Worm (Caenorhabditis elegans): ENCODE results near the gene mrpl-42.

mrpl-42 gene

ce11 chrIV:9121545-9121944, 27.3 kb upstream of the mrpl-42 start:
- TF ChIP-seq ref-2 (tag; optimal IDR thresholded peaks at IDR 0.05) (peak; percentile 31), rnt-1 (tag; optimal IDR thresholded peaks at IDR 0.05) (peak; percentile 11), hlh-13 (GFP tag; optimal IDR thresholded peaks at IDR 0.05) (no peak), ceh-18 (tag; optimal IDR thresholded peaks at IDR 0.05) (peak; percentile 25), unc-55 (GFP tag; optimal IDR thresholded peaks at IDR 0.05) (peak; percentile 9), pat-9 (tag; optimal IDR thresholded peaks at IDR 0.05) (no peak), pag-3 (tag; optimal IDR thresholded peaks at IDR 0.05; ENCODE audit: borderline replicate concordance) (no peak), ceh-48 (tag; optimal IDR thresholded peaks at IDR 0.05) (no peak), K09A11.1 (tag; optimal IDR thresholded peaks at IDR 0.05; ENCODE audit: insufficient read depth) (no peak), K02D7.2 (tag; optimal IDR thresholded peaks at IDR 0.05) (no peak), elt-2 (tag; optimal IDR thresholded peaks at IDR 0.05) (no peak)

- no peak for TF ChIP-seq ahr-1 (tag; optimal IDR thresholded peaks at IDR 0.05)
- TF ChIP-seq ama-1 (optimal IDR thresholded peaks at IDR 0.05): no peak
- no peak for TF ChIP-seq sdc-2 (tag; optimal IDR thresholded peaks at IDR 0.05)
- no peak for TF ChIP-seq mec-3 (tag; optimal IDR thresholded peaks at IDR 0.05; ENCODE audit: borderline replicate concordance)
- TF ChIP-seq pax-1 (tag; optimal IDR thresholded peaks at IDR 0.05): no peak
- no peak for TF ChIP-seq hlh-6 (tag; optimal IDR thresholded peaks at IDR 0.05)
- TF ChIP-seq nhr-232 (tag; optimal IDR thresholded peaks at IDR 0.05): no peak
- TF ChIP-seq dmd-4 (tag; optimal IDR thresholded peaks at IDR 0.05; ENCODE audit: borderline replicate concordance): no peak
- no peak for TF ChIP-seq ceh-31 (tag; optimal IDR thresholded peaks at IDR 0.05)
- TF ChIP-seq ceh-9 (tag; optimal IDR thresholded peaks at IDR 0.05): no peak
Observed at ce11 chrIV:9120220-9120619, 26.0 kb upstream of the mrpl-42 start.

ce11 chrIV:9118792-9119191, 24.5 kb upstream of the mrpl-42 start, which contains the start of gene nrfl-1:
Gene nrfl-1 (plus strand): TSS chrIV:9119092.
- TF ChIP-seq rnt-1 (tag; optimal IDR thresholded peaks at IDR 0.05) (no peak), C38D4.7 (GFP tag; optimal IDR thresholded peaks at IDR 0.05) (no peak), unc-55 (GFP tag; optimal IDR thresholded peaks at IDR 0.05) (no peak)

ce11 chrIV:9118348-9118747, 24.1 kb upstream of the mrpl-42 start:
- no peak for TF ChIP-seq T23F11.4 (GFP tag; optimal IDR thresholded peaks at IDR 0.05)
- no peak for TF ChIP-seq ceh-14 (tag; optimal IDR thresholded peaks at IDR 0.05)
- no peak for TF ChIP-seq ceh-18 (tag; optimal IDR thresholded peaks at IDR 0.05)
- TF ChIP-seq K02D7.2 (tag; optimal IDR thresholded peaks at IDR 0.05): no peak
- TF ChIP-seq fkh-10 (GFP tag; optimal IDR thresholded peaks at IDR 0.05): no peak
- TF ChIP-seq unc-55 (GFP tag; optimal IDR thresholded peaks at IDR 0.05): no peak
- TF ChIP-seq pat-9 (tag; optimal IDR thresholded peaks at IDR 0.05): no peak
- TF ChIP-seq ztf-16 (tag; optimal IDR thresholded peaks at IDR 0.05): no peak
- TF ChIP-seq ceh-19 (GFP tag; optimal IDR thresholded peaks at IDR 0.05): no peak
- TF ChIP-seq eyg-1 (tag; optimal IDR thresholded peaks at IDR 0.05): no peak
- TF ChIP-seq ceh-48 (tag; optimal IDR thresholded peaks at IDR 0.05): no peak
- TF ChIP-seq unc-42 (tag; optimal IDR thresholded peaks at IDR 0.05): no peak

ce11 chrIV:9117700-9118099, 23.4 kb upstream of the mrpl-42 start:
- TF ChIP-seq pha-2 (tag; optimal IDR thresholded peaks at IDR 0.05) (no peak), hlh-8 (tag; optimal IDR thresholded peaks at IDR 0.05) (no peak), ceh-30 (tag; optimal IDR thresholded peaks at IDR 0.05) (no peak), nhr-232 (tag; optimal IDR thresholded peaks at IDR 0.05) (no peak), syd-9 (tag; optimal IDR thresholded peaks at IDR 0.05) (no peak), ceh-2 (tag; optimal IDR thresholded peaks at IDR 0.05) (no peak), ets-4 (tag; optimal IDR thresholded peaks at IDR 0.05) (no peak), K02D7.2 (tag; optimal IDR thresholded peaks at IDR 0.05) (no peak), Y22D7AL.16 (tag; optimal IDR thresholded peaks at IDR 0.05) (no peak), hlh-30 (tag; optimal IDR thresholded peaks at IDR 0.05; ENCODE audit: insufficient read depth) (no peak), npax-4 (tag; optimal IDR thresholded peaks at IDR 0.05) (no peak), elt-2 (tag; optimal IDR thresholded peaks at IDR 0.05) (no peak), unc-42 (tag; optimal IDR thresholded peaks at IDR 0.05) (no peak), unc-55 (GFP tag; optimal IDR thresholded peaks at IDR 0.05) (no peak), hlh-15 (tag; optimal IDR thresholded peaks at IDR 0.05) (no peak), ceh-34 (tag; optimal IDR thresholded peaks at IDR 0.05) (no peak), pag-3 (tag; optimal IDR thresholded peaks at IDR 0.05; ENCODE audit: borderline replicate concordance) (no peak), ceh-14 (tag; optimal IDR thresholded peaks at IDR 0.05) (no peak)

All from whole organism, late embryonic.